Fruit fly (Drosophila melanogaster) whole organism: Measurements from ENCODE around the gene CG33647.

ENCODE experiments used
- CG8478 ChIP-seq: fragments of >200 bp; optimal IDR thresholded peaks from 2 replicates; lab custom pipeline; 2018; ENCODE audit warnings: inconsistent platforms
- Dll ChIP-seq: fragments of >200 bp; optimal IDR thresholded peaks from 2 replicates; lab custom pipeline; 2017
- EcR ChIP-seq, 2 experiments: fragments of >200 bp; optimal IDR thresholded peaks; 2 replicates each; lab custom pipeline; 2017; ENCODE audit warnings: missing biosample characterization in 2 of 2, missing genetic modification characterization in 2 of 2, missing genetic modification reagents in 2 of 2
- pan ChIP-seq: fragments of >200 bp; optimal IDR thresholded peaks from 2 replicates; lab custom pipeline; 2017
- usp ChIP-seq: fragments of >200 bp; optimal IDR thresholded peaks from 2 replicates; lab custom pipeline; 2017; ENCODE audit warnings: missing biosample characterization, missing genetic modification characterization, mixed read lengths

DNA sequence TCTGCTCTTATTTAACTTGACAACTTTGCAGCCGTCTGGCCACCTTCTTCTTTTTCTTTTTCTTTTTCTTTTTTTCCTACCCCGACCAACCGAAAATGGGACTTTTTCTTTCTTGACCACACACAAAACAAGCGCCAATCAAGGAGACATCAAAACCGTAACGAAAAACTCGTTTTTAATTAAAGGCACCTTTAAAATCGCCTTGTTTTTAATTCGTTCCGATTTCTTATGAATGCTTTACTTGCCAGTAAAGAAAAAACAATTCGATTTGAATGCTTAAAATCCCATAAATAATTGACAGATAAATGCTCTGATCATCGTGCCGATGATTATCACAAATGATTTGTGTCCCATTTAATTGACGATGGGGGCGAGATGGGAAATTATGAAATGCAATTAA is 35.8 kb upstream of the CG33647 start:
- TF ChIP-seq usp (GFP tag; lab: Kevin White, UChicago) (no peak), CG8478 (lab: Kevin White, UChicago) (no peak), EcR (GFP tag; optimal IDR thresholded peaks at IDR 0.05; lab: Kevin White, UChicago) (no peak), Dll (lab: Kevin White, UChicago) (no peak), pan (lab: Kevin White, UChicago) (no peak)
